Worm (Caenorhabditis elegans) whole organism, L2 larva: ENCODE results near the gene srx-26.

ENCODE experiments used
- ZK546.5 ChIP-seq: sonication (generic microtip); optimal IDR thresholded peaks from 2 replicates; lab custom pipeline; 2017; ENCODE audit warnings: missing biosample characterization, missing genetic modification characterization
- aly-2 ChIP-seq: fragments of 150-350 bp; optimal IDR thresholded peaks from 2 replicates; lab custom pipeline; 2014; ENCODE audit warnings: missing biosample characterization, missing genetic modification characterization
- blmp-1 ChIP-seq: sonication (generic microtip); optimal IDR thresholded peaks from 2 replicates; lab custom pipeline; 2017; ENCODE audit warnings: missing genetic modification characterization, mild to moderate bottlenecking, missing compliant biosample characterization, antibody characterized with exemption, moderate library complexity; ENCODE audit not compliant: insufficient read depth
- elt-1 ChIP-seq: fragments of 150-350 bp; optimal IDR thresholded peaks from 2 replicates; lab custom pipeline; 2014; ENCODE audit warnings: missing biosample characterization, missing genetic modification characterization
- gmeb-1 ChIP-seq: fragments of 150-350 bp; optimal IDR thresholded peaks from 2 replicates; lab custom pipeline; 2014; ENCODE audit warnings: missing biosample characterization, missing genetic modification characterization
- mdl-1 ChIP-seq, 2 experiments: fragments of 150-350 bp in 1 of 2; sonication (generic microtip) in 1 of 2; optimal IDR thresholded peaks; 2 replicates each; lab custom pipeline; 2017; ENCODE audit warnings: missing biosample characterization in 2 of 2, missing genetic modification characterization in 2 of 2
- skn-1 ChIP-seq: sonication (generic microtip); optimal IDR thresholded peaks from 2 replicates; lab custom pipeline; 2017; ENCODE audit warnings: missing biosample characterization, missing genetic modification characterization
- unc-62 ChIP-seq: fragments of 150-350 bp; optimal IDR thresholded peaks from 2 replicates; lab custom pipeline; 2014; ENCODE audit warnings: missing biosample characterization, missing genetic modification reagents, missing genetic modification characterization

ce11 chrV:2718688-2719185, 34.2 kb downstream of the srx-26 start, which contains the start of gene srt-29:
- TF ChIP-seq elt-1 (tag; lab: Kevin White, UChicago) (no peak), mdl-1 (tag; optimal IDR thresholded peaks at IDR 0.05; lab: Kevin White, UChicago) (no peak), blmp-1 (tag; lab: Kevin White, UChicago) (no peak), skn-1 (tag; lab: Kevin White, UChicago) (no peak), ZK546.5 (no peak), unc-62 (GFP tag; lab: Kevin White, UChicago) (no peak), aly-2 (tag; lab: Kevin White, UChicago) (no peak), gmeb-1 (tag; lab: Kevin White, UChicago) (no peak)
